Fruit fly (Drosophila melanogaster): ENCODE data around the gene CG46465.

dm6 chr2L:18947515-18947998 is 44.7 kb upstream of the CG46465 start:
- TF ChIP-seq eg (GFP tag; IDR thresholded peaks at IDR 0.05) (no peak), CG6854 (GFP tag; optimal IDR thresholded peaks at IDR 0.05) (no peak), Eip75B (GFP tag; optimal IDR thresholded peaks at IDR 0.05) (no peak), Gug (GFP tag; IDR thresholded peaks at IDR 0.05) (no peak), vri (GFP tag; optimal IDR thresholded peaks at IDR 0.05) (no peak), Hr39 (GFP tag; optimal IDR thresholded peaks at IDR 0.05) (no peak), fkh (GFP tag; optimal IDR thresholded peaks at IDR 0.05) (no peak), salr (GFP tag; optimal IDR thresholded peaks at IDR 0.05) (no peak), CG6808 (GFP tag; optimal IDR thresholded peaks at IDR 0.05) (no peak), Hr38 (GFP tag; optimal IDR thresholded peaks at IDR 0.05) (no peak), esn (GFP tag; optimal IDR thresholded peaks at IDR 0.05) (no peak)
